Fruit fly (Drosophila melanogaster): ENCODE data around the gene tefu.

The tefu gene

DNA sequence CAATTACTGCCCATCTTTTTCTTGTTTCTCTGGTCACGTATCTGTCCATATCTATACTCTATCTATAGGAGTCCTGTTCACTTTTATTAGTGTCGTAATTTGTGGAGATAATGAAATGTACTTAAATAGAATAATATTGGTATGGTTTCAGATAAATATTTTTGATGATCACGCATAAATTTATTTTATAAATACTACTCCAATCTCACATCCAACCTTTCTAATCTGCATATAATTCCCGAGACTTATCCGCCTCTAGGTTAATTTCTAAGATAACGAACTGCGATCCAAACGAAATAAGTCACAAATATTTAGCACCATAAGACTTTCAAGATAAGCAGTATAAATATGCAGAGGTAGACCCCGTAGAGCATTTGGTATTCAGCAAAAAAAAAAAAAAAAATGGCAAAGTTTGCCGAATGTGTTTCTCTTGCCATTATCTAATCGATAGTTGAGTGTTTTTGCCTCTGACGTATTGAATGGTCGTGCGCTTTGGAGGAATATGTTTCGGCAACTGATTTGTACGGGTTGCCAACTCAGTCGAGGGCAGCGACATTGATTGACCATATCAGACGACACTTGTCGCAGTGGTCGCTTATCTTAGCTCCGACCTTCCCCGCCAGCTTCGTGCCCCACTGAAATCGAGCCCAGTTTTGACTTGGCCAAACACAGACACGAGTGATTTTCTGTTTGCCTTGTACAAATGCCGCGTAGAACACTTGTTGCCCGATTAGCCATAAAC, 43.8 kb downstream of the tefu start:
- no peak for TF ChIP-seq Asciz (GFP tag; optimal IDR thresholded peaks at IDR 0.05)
- TF ChIP-seq Lim3 (GFP tag; IDR thresholded peaks at IDR 0.05) = no peak
- no peak for TF ChIP-seq CG5953 (GFP tag; IDR thresholded peaks at IDR 0.05)
- peak; percentile 62 for TF ChIP-seq ftz-f1 (GFP tag; optimal IDR thresholded peaks at IDR 0.05)
- TF ChIP-seq CG7987 (GFP tag; optimal IDR thresholded peaks at IDR 0.05) = peak; percentile 7
- TF ChIP-seq CG7357 (GFP tag; IDR thresholded peaks at IDR 0.05) = no peak
- peak; percentile 44; the same call in 2 of the 3 replicates for TF ChIP-seq row (GFP tag; IDR thresholded peaks at IDR 0.05)
- peak; percentile 92 for TF ChIP-seq mirr (GFP tag; optimal IDR thresholded peaks at IDR 0.05)
- no peak for TF ChIP-seq ci (GFP tag; IDR thresholded peaks at IDR 0.05)
- no peak for TF ChIP-seq wdn (GFP tag; IDR thresholded peaks at IDR 0.05)
- peak; percentile 71 for TF ChIP-seq GATAe (GFP tag; conservative IDR thresholded peaks at IDR 0.05)
- no peak for TF ChIP-seq pita (GFP tag; optimal IDR thresholded peaks at IDR 0.05)
- 0 out of 2 replicates have a peak, but pooled peaks have one; percentile 8 for TF ChIP-seq Bgb (GFP tag; IDR thresholded peaks at IDR 0.05; ENCODE audit: partially characterized antibody)
- TF ChIP-seq Vsx1 (GFP tag; optimal IDR thresholded peaks at IDR 0.05) = peak; percentile 30
- TF ChIP-seq CG1832 (GFP tag; optimal IDR thresholded peaks at IDR 0.05) = no peak
- TF ChIP-seq NC2β (GFP tag; optimal IDR thresholded peaks at IDR 0.05) = no peak
- TF ChIP-seq Hr39 (optimal IDR thresholded peaks at IDR 0.05) = no peak
- TF ChIP-seq aop (GFP tag; IDR thresholded peaks at IDR 0.05) = no peak
- TF ChIP-seq CG6272 (GFP tag; IDR thresholded peaks at IDR 0.05) = no peak
- TF ChIP-seq MBD-R2 (GFP tag; IDR thresholded peaks at IDR 0.05) = 0 out of 2 replicates have a peak, but pooled peaks have one; percentile 8
- TF ChIP-seq chinmo (GFP tag; IDR thresholded peaks at IDR 0.05; ENCODE audit: partially characterized antibody) = 0 out of 4 replicates have a peak, but pooled peaks have one; percentile 80
- no peak for TF ChIP-seq CG2875 (GFP tag; optimal IDR thresholded peaks at IDR 0.05)
- peak; percentile 74 for TF ChIP-seq D19A (tag; optimal IDR thresholded peaks at IDR 0.05)
- TF ChIP-seq Poxn (GFP tag; IDR thresholded peaks at IDR 0.05) = no peak
- TF ChIP-seq tll (GFP tag; optimal IDR thresholded peaks at IDR 0.05) = no peak
- no peak for TF ChIP-seq slp2 (GFP tag; optimal IDR thresholded peaks at IDR 0.05)
- no peak for TF ChIP-seq CG4707 (GFP tag; optimal IDR thresholded peaks at IDR 0.05)
- TF ChIP-seq sug (tag; optimal IDR thresholded peaks at IDR 0.05) = peak; percentile 90
- TF ChIP-seq CrebB (tag; optimal IDR thresholded peaks at IDR 0.05) = no peak
- TF ChIP-seq CG6791 (GFP tag; IDR thresholded peaks at IDR 0.05; ENCODE audit: partially characterized antibody) = no peak
- no peak for TF ChIP-seq CG9932 (GFP tag; IDR thresholded peaks at IDR 0.05)
- TF ChIP-seq her (GFP tag; optimal IDR thresholded peaks at IDR 0.05) = no peak
- peak in 1 of 2 experiments; percentile 42 for TF ChIP-seq Pdp1 (GFP tag; optimal IDR thresholded peaks at IDR 0.05)
- no peak for TF ChIP-seq Oli (tag; optimal IDR thresholded peaks at IDR 0.05)
- TF ChIP-seq Fer2 (tag; optimal IDR thresholded peaks at IDR 0.05) = no peak
- no peak for TF ChIP-seq CG4282 (GFP tag; optimal IDR thresholded peaks at IDR 0.05)
- TF ChIP-seq Six4 (GFP tag; optimal IDR thresholded peaks at IDR 0.05) = no peak
- no peak for TF ChIP-seq CG15696 (tag; optimal IDR thresholded peaks at IDR 0.05)
- no peak for TF ChIP-seq Max (GFP tag; optimal IDR thresholded peaks at IDR 0.05)
- TF ChIP-seq Bteb2 (GFP tag; optimal IDR thresholded peaks at IDR 0.05) = no peak
- no peak for TF ChIP-seq B-H1 (GFP tag; IDR thresholded peaks at IDR 0.05)
- no peak for TF ChIP-seq al (GFP tag; IDR thresholded peaks at IDR 0.05)
- TF ChIP-seq grn (GFP tag; optimal IDR thresholded peaks at IDR 0.05) = peak; percentile 37
- TF ChIP-seq CG10267 (tag; optimal IDR thresholded peaks at IDR 0.05) = no peak
- TF ChIP-seq CG9609 (GFP tag; optimal IDR thresholded peaks at IDR 0.05) = no peak
- no peak for TF ChIP-seq Gug (GFP tag; IDR thresholded peaks at IDR 0.05)
- no peak for TF ChIP-seq pros (GFP tag; optimal IDR thresholded peaks at IDR 0.05)
- no peak for TF ChIP-seq Atf6 (GFP tag; IDR thresholded peaks at IDR 0.05)
- peak; percentile 64; the same call in 1 of the 2 replicates for TF ChIP-seq crol (GFP tag; IDR thresholded peaks at IDR 0.05)
- TF ChIP-seq CG17912 (GFP tag; optimal IDR thresholded peaks at IDR 0.05) = no peak

Data from whole organism, embryonic.